Comparison of ENCODE assay signal across 3 fruit fly cellular contexts in the genomic region with DNA sequence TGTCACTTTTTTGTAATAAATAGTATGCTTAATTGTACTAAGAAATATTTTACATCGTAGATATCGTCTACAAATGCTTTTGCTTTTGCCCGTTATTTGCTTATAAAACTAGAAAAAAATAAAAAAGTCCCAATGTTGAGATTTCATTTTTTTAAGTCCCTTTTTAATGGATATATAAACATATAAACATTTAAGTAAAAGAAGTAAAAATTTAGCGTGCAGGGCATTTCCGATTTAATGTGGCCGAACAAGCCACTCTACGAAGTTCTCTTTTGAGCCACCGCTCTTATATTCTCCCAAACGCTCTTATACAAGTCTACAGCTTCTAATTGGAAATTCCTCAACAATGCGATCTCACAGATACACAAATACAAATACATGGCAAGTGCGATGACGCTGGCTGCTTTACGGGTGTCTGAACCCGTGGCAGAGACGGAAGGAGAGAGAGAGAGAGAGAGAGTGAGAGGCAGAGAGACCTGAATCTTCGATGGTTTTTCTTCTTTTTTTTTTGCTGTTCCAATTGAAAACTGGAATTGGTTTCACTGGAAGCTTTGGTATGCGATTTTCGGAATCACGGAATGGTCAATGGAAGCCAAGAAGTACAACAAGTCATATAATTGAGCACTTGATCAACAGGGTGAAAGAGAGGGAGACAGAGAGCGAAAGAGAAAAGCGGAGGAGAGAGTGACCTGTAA.
TF ChIP-seq lines count a peak whose summit lies in the region.

No protein-coding gene starts in this region.

TF ChIP-seq in whole organism, embryonic, 481 proteins besides CTCF, POLR2A, EP300 and RAD21 (continued from another document and continues in another):
- TF ChIP-seq NK7.1 (GFP tag; optimal IDR thresholded peaks at IDR 0.05; lab: Kevin White, UChicago) (no peak), CG6654 (GFP tag; optimal IDR thresholded peaks at IDR 0.05; lab: Kevin White, UChicago) (no peak), CG7372 (GFP tag; IDR thresholded peaks at IDR 0.05; lab: Robert Waterston, UW) (no peak), Jarid2 (GFP tag; optimal IDR thresholded peaks at IDR 0.05; lab: Kevin White, UChicago) (peak; percentile 16), CG34224 (GFP tag; IDR thresholded peaks at IDR 0.05; lab: Robert Waterston, UW; ENCODE audit: partially characterized antibody) (no peak), CG12942 (GFP tag; optimal IDR thresholded peaks at IDR 0.05; lab: Kevin White, UChicago) (no peak), CG12769 (tag; optimal IDR thresholded peaks at IDR 0.05; lab: Kevin White, UChicago) (peak; percentile 22), prd (optimal IDR thresholded peaks at IDR 0.05; lab: Kevin White, UChicago) (no peak), prd (GFP tag; IDR thresholded peaks at IDR 0.05; lab: Robert Waterston, UW) (no peak), Dek (tag; optimal IDR thresholded peaks at IDR 0.05; lab: Kevin White, UChicago) (no peak), MBD-R2 (GFP tag; IDR thresholded peaks at IDR 0.05; lab: Robert Waterston, UW) (no peak), pum (GFP tag; optimal IDR thresholded peaks at IDR 0.05; lab: Kevin White, UChicago) (no peak), Ptx1 (GFP tag; IDR thresholded peaks at IDR 0.05; lab: Robert Waterston, UW) (no peak), Eip74EF (GFP tag; optimal IDR thresholded peaks at IDR 0.05; lab: Kevin White, UChicago) (no peak), CG4730 (GFP tag; IDR thresholded peaks at IDR 0.05; lab: Robert Waterston, UW) (no peak), CG2202 (tag; optimal IDR thresholded peaks at IDR 0.05; lab: Kevin White, UChicago) (no peak), Lpt (GFP tag; optimal IDR thresholded peaks at IDR 0.05; lab: Kevin White, UChicago) (no peak), Taf1 (GFP tag; IDR thresholded peaks at IDR 0.05; lab: Robert Waterston, UW) (no peak), PHDP (tag; optimal IDR thresholded peaks at IDR 0.05; lab: Kevin White, UChicago) (no peak), CG17568 (GFP tag; optimal IDR thresholded peaks at IDR 0.05; lab: Kevin White, UChicago) (no peak), CG11398 (GFP tag; optimal IDR thresholded peaks at IDR 0.05; lab: Kevin White, UChicago) (no peak), CG7987 (GFP tag; optimal IDR thresholded peaks at IDR 0.05; lab: Kevin White, UChicago) (no peak), nom (GFP tag; optimal IDR thresholded peaks at IDR 0.05; lab: Kevin White, UChicago) (peak; percentile 85), tio (GFP tag; optimal IDR thresholded peaks at IDR 0.05; lab: Kevin White, UChicago) (no peak), CG4328 (GFP tag; optimal IDR thresholded peaks at IDR 0.05; lab: Kevin White, UChicago) (no peak), CG43689 (GFP tag; IDR thresholded peaks at IDR 0.05; lab: Robert Waterston, UW) (no peak), gcm (GFP tag; optimal IDR thresholded peaks at IDR 0.05; lab: Kevin White, UChicago) (no peak), pb (GFP tag; optimal IDR thresholded peaks at IDR 0.05; lab: Kevin White, UChicago) (no peak), dmrt11E (tag; optimal IDR thresholded peaks at IDR 0.05; lab: Kevin White, UChicago) (no peak), chn (GFP tag; optimal IDR thresholded peaks at IDR 0.05; lab: Kevin White, UChicago) (no peak), CG17612 (GFP tag; IDR thresholded peaks at IDR 0.05; lab: Robert Waterston, UW) (no peak), chinmo (GFP tag; IDR thresholded peaks at IDR 0.05; lab: Robert Waterston, UW; ENCODE audit: partially characterized antibody) (peak; percentile 95), CG17829 (tag; optimal IDR thresholded peaks at IDR 0.05; lab: Kevin White, UChicago) (no peak), CG10274 (GFP tag; optimal IDR thresholded peaks at IDR 0.05; lab: Kevin White, UChicago) (peak; percentile 97), CG16863 (GFP tag; optimal IDR thresholded peaks at IDR 0.05; lab: Kevin White, UChicago) (no peak), CG3995 (GFP tag; optimal IDR thresholded peaks at IDR 0.05; lab: Kevin White, UChicago) (no peak), bowl (GFP tag; IDR thresholded peaks at IDR 0.05; lab: Robert Waterston, UW) (no peak), Dfd (GFP tag; optimal IDR thresholded peaks at IDR 0.05; lab: Kevin White, UChicago) (no peak), CG9215 (GFP tag; IDR thresholded peaks at IDR 0.05; lab: Robert Waterston, UW) (no peak), CG3281 (GFP tag; optimal IDR thresholded peaks at IDR 0.05; lab: Kevin White, UChicago) (no peak), CG15011 (GFP tag; optimal IDR thresholded peaks at IDR 0.05; lab: Kevin White, UChicago) (no peak), CG17385 (GFP tag; optimal IDR thresholded peaks at IDR 0.05; lab: Kevin White, UChicago) (peak; percentile 12), mam (GFP tag; optimal IDR thresholded peaks at IDR 0.05; lab: Kevin White, UChicago) (no peak), dimm (GFP tag; IDR thresholded peaks at IDR 0.05; lab: Robert Waterston, UW) (no peak)

TF ChIP-seq in whole organism, prepupa, 60 proteins besides CTCF, POLR2A, EP300 and RAD21 (continued from another document):
- peak; percentile 58 for TF ChIP-seq CG6276 (GFP tag; optimal IDR thresholded peaks at IDR 0.05; lab: Kevin White, UChicago)
- TF ChIP-seq dsx (GFP tag; optimal IDR thresholded peaks at IDR 0.05; lab: Kevin White, UChicago; ENCODE audit: poor library complexity, severe bottlenecking): peak; percentile 34
- TF ChIP-seq fkh (GFP tag; optimal IDR thresholded peaks at IDR 0.05; lab: Kevin White, UChicago): peak; percentile 28
- no peak for TF ChIP-seq cyc (GFP tag; optimal IDR thresholded peaks at IDR 0.05; lab: Kevin White, UChicago)
- TF ChIP-seq CG34406 (GFP tag; optimal IDR thresholded peaks at IDR 0.05; lab: Kevin White, UChicago): peak; percentile 55
- TF ChIP-seq CG1621 (tag; optimal IDR thresholded peaks at IDR 0.05; lab: Kevin White, UChicago): peak; percentile 96
- peak in 1 of 2 experiments; percentile 35 for TF ChIP-seq salr (GFP tag; optimal IDR thresholded peaks at IDR 0.05; lab: Kevin White, UChicago)
- TF ChIP-seq Lpt (GFP tag; optimal IDR thresholded peaks at IDR 0.05; lab: Kevin White, UChicago): peak; percentile 83
- TF ChIP-seq Ets21C (GFP tag; optimal IDR thresholded peaks at IDR 0.05; lab: Kevin White, UChicago): no peak
- TF ChIP-seq ss (GFP tag; optimal IDR thresholded peaks at IDR 0.05; lab: Kevin White, UChicago): peak; percentile 73 to 76
- peak; percentile 4 for TF ChIP-seq acj6 (GFP tag; optimal IDR thresholded peaks at IDR 0.05; lab: Kevin White, UChicago)
- TF ChIP-seq CG8319 (GFP tag; optimal IDR thresholded peaks at IDR 0.05; lab: Kevin White, UChicago): no peak
- TF ChIP-seq Met (GFP tag; optimal IDR thresholded peaks at IDR 0.05; lab: Kevin White, UChicago): peak; percentile 48
- TF ChIP-seq CG8119 (GFP tag; IDR thresholded peaks at IDR 0.05; lab: Robert Waterston, UW): peak; percentile 81
- TF ChIP-seq CG6792 (GFP tag; optimal IDR thresholded peaks at IDR 0.05; lab: Kevin White, UChicago): peak; percentile 21
- peak; percentile 80 for TF ChIP-seq Eip75B (GFP tag; optimal IDR thresholded peaks at IDR 0.05; lab: Kevin White, UChicago)
- TF ChIP-seq CG31627 (GFP tag; optimal IDR thresholded peaks at IDR 0.05; lab: Kevin White, UChicago): no peak
- TF ChIP-seq achi (GFP tag; optimal IDR thresholded peaks at IDR 0.05; lab: Kevin White, UChicago): peak; percentile 34
- peak; percentile 91 for TF ChIP-seq CG6163 (GFP tag; IDR thresholded peaks at IDR 0.05; lab: Robert Waterston, UW)
- TF ChIP-seq lz (GFP tag; optimal IDR thresholded peaks at IDR 0.05; lab: Kevin White, UChicago): peak; percentile 34
- peak; percentile 6 for TF ChIP-seq fd59A (GFP tag; optimal IDR thresholded peaks at IDR 0.05; lab: Kevin White, UChicago)
- peak; percentile 4 for TF ChIP-seq topi (GFP tag; optimal IDR thresholded peaks at IDR 0.05; lab: Kevin White, UChicago)
- peak; percentile 18 for TF ChIP-seq CG11762 (GFP tag; optimal IDR thresholded peaks at IDR 0.05; lab: Kevin White, UChicago; ENCODE audit: insufficient read depth)
- TF ChIP-seq pdm3 (GFP tag; optimal IDR thresholded peaks at IDR 0.05; lab: Kevin White, UChicago): peak; percentile 20
- peak; percentile 37 for TF ChIP-seq Sox14 (GFP tag; optimal IDR thresholded peaks at IDR 0.05; lab: Kevin White, UChicago)
- no peak for TF ChIP-seq Hr38 (GFP tag; optimal IDR thresholded peaks at IDR 0.05; lab: Kevin White, UChicago)
- no peak for TF ChIP-seq CG3032 (tag; optimal IDR thresholded peaks at IDR 0.05; lab: Kevin White, UChicago)
- peak; percentile 41 for TF ChIP-seq CG3919 (GFP tag; optimal IDR thresholded peaks at IDR 0.05; lab: Kevin White, UChicago)
- peak; percentile 43 for TF ChIP-seq vri (GFP tag; optimal IDR thresholded peaks at IDR 0.05; lab: Kevin White, UChicago)
- TF ChIP-seq spab (GFP tag; optimal IDR thresholded peaks at IDR 0.05; lab: Kevin White, UChicago): peak; percentile 34
- peak; percentile 75 for TF ChIP-seq CG15336 (GFP tag; IDR thresholded peaks at IDR 0.05; lab: Robert Waterston, UW)
- TF ChIP-seq Sox102F (GFP tag; optimal IDR thresholded peaks at IDR 0.05; lab: Kevin White, UChicago): peak; percentile 68
- TF ChIP-seq Eip78C (GFP tag; lab: Kevin White, UChicago): peak; percentile 70
- no peak for TF ChIP-seq Hr39 (GFP tag; optimal IDR thresholded peaks at IDR 0.05; lab: Kevin White, UChicago)
- TF ChIP-seq Sox15 (GFP tag; optimal IDR thresholded peaks at IDR 0.05; lab: Kevin White, UChicago): no peak
- no peak for TF ChIP-seq Gug (GFP tag; IDR thresholded peaks at IDR 0.05; lab: Robert Waterston, UW)
- peak; percentile 56 for TF ChIP-seq Blimp-1 (GFP tag; optimal IDR thresholded peaks at IDR 0.05; lab: Kevin White, UChicago)
- TF ChIP-seq fd85E (GFP tag; optimal IDR thresholded peaks at IDR 0.05; lab: Kevin White, UChicago): peak; percentile 13
- peak; percentile 65 for TF ChIP-seq svp (GFP tag; lab: Kevin White, UChicago)
- TF ChIP-seq CG10631 (GFP tag; optimal IDR thresholded peaks at IDR 0.05; lab: Kevin White, UChicago): no peak
TF ChIP-seq in whole organism, prepupa: peak in this region for 41.

TF ChIP-seq in whole organism, wandering third instar larva, 38 proteins besides CTCF, POLR2A, EP300 and RAD21 (continued from another document):
- TF ChIP-seq Dfd (GFP tag; optimal IDR thresholded peaks at IDR 0.05; lab: Kevin White, UChicago) (no peak), dl (GFP tag; optimal IDR thresholded peaks at IDR 0.05; lab: Kevin White, UChicago; ENCODE audit: insufficient read depth in 1 of 2, partially characterized antibody in 2 of 2) (peak in 1 of 2 experiments; percentile 67), Myc (optimal IDR thresholded peaks at IDR 0.05; lab: Kevin White, UChicago) (no peak), HLH106 (tag; optimal IDR thresholded peaks at IDR 0.05; lab: Kevin White, UChicago) (no peak), sage (GFP tag; optimal IDR thresholded peaks at IDR 0.05; lab: Kevin White, UChicago) (no peak), lola (GFP tag; optimal IDR thresholded peaks at IDR 0.05; lab: Kevin White, UChicago) (no peak), pan (optimal IDR thresholded peaks at IDR 0.05; lab: Kevin White, UChicago) (no peak), Rel (GFP tag; optimal IDR thresholded peaks at IDR 0.05; lab: Kevin White, UChicago) (peak; percentile 54), Rel (tag; optimal IDR thresholded peaks at IDR 0.05; lab: Kevin White, UChicago) (no peak), Hr78 (GFP tag; optimal IDR thresholded peaks at IDR 0.05; lab: Kevin White, UChicago) (no peak), foxo (GFP tag; optimal IDR thresholded peaks at IDR 0.05; lab: Kevin White, UChicago) (peak; percentile 12 to 20)
TF ChIP-seq in whole organism, wandering third instar larva: peak in this region for 13.
